Fruit fly (Drosophila melanogaster) whole organism, adult: ENCODE results near the gene CG43954.

Experiments
- CG7045 ChIP-seq: fragments of 200-800 bp; sonication (Bioruptor generic); optimal IDR thresholded peaks from 2 replicates; lab custom pipeline; 2017; ENCODE audit warnings: missing biosample characterization, mild to moderate bottlenecking, missing genetic modification characterization
- bab1 ChIP-seq: fragments of 200-800 bp; sonication (Bioruptor generic); optimal IDR thresholded peaks from 3 replicates; lab custom pipeline; 2019; ENCODE audit warnings: missing biosample characterization, mild to moderate bottlenecking, missing genetic modification characterization, moderate library complexity
- cic ChIP-seq: fragments of 200-800 bp; sonication (Bioruptor generic); optimal IDR thresholded peaks from 2 replicates; lab custom pipeline; 2017; ENCODE audit warnings: missing biosample characterization, mild to moderate bottlenecking, missing genetic modification characterization, moderate library complexity
- kay ChIP-seq: fragments of 200-800 bp; sonication (Bioruptor generic); peaks from one replicate; lab custom pipeline; 2016; ENCODE audit warnings: missing biosample characterization, missing genetic modification characterization, borderline replicate concordance
- pad ChIP-seq: fragments of 200-800 bp; sonication (Bioruptor generic); optimal IDR thresholded peaks from 3 replicates; lab custom pipeline; 2017; ENCODE audit warnings: missing biosample characterization, missing genetic modification characterization, mild to moderate bottlenecking, moderate library complexity, missing genetic modification reagents

- TF ChIP-seq kay (no peak), cic (GFP tag; lab: Kevin White, UChicago) (no peak), CG7045 (GFP tag; lab: Kevin White, UChicago) (no peak), bab1 (GFP tag; lab: Kevin White, UChicago) (no peak), pad (no peak)
Observed at dm6 chr3L:16727939-16728635, 16.6 kb upstream of the CG43954 start, which contains the start of gene PGRP-SB1.
